Fruit fly (Drosophila melanogaster): Measurements from ENCODE around the gene Aps.

The Aps gene

dm6 chr3L:10927349-10927748 lies 28.4 kb upstream of the Aps start (continued):
- no peak for TF ChIP-seq spab (GFP tag; optimal IDR thresholded peaks at IDR 0.05)
- TF ChIP-seq ss (GFP tag; optimal IDR thresholded peaks at IDR 0.05): no peak
- no peak for TF ChIP-seq CG8119 (GFP tag; IDR thresholded peaks at IDR 0.05)
- TF ChIP-seq CG8632 (GFP tag; optimal IDR thresholded peaks at IDR 0.05): no peak
- TF ChIP-seq CG3032 (tag; optimal IDR thresholded peaks at IDR 0.05): no peak
- TF ChIP-seq CG11294 (GFP tag; IDR thresholded peaks at IDR 0.05): no peak
- no peak for TF ChIP-seq CG6854 (GFP tag; optimal IDR thresholded peaks at IDR 0.05)
- TF ChIP-seq OdsH (GFP tag; optimal IDR thresholded peaks at IDR 0.05): peak; percentile 30
- TF ChIP-seq CG6163 (GFP tag; IDR thresholded peaks at IDR 0.05): no peak
- no peak for TF ChIP-seq Blimp-1 (GFP tag; optimal IDR thresholded peaks at IDR 0.05)
- peak; percentile 82 for TF ChIP-seq Eip78C (GFP tag)
- TF ChIP-seq Lpt (GFP tag; optimal IDR thresholded peaks at IDR 0.05): no peak
- TF ChIP-seq salr (GFP tag; optimal IDR thresholded peaks at IDR 0.05): no peak
- no peak for TF ChIP-seq CG10669 (GFP tag; optimal IDR thresholded peaks at IDR 0.05)
- no peak for TF ChIP-seq dsx (GFP tag; optimal IDR thresholded peaks at IDR 0.05; ENCODE audit: poor library complexity, severe bottlenecking)
- TF ChIP-seq pdm3 (GFP tag; optimal IDR thresholded peaks at IDR 0.05): peak; percentile 15
- TF ChIP-seq topi (GFP tag; optimal IDR thresholded peaks at IDR 0.05): peak; percentile 10

- TF ChIP-seq CG32006 (GFP tag; optimal IDR thresholded peaks at IDR 0.05) (peak; percentile 30), Hr4 (GFP tag; optimal IDR thresholded peaks at IDR 0.05) (no peak)
These were observed 25.8 kb upstream of the Aps start for dm6 chr3L:10924683-10925082.

- TF ChIP-seq Sox14 (GFP tag; optimal IDR thresholded peaks at IDR 0.05): no peak
- TF ChIP-seq pdm3 (GFP tag; optimal IDR thresholded peaks at IDR 0.05): no peak
- TF ChIP-seq Eip75B (GFP tag; optimal IDR thresholded peaks at IDR 0.05): no peak
- peak; percentile 86 for TF ChIP-seq Ets96B (tag; optimal IDR thresholded peaks at IDR 0.05)
- TF ChIP-seq CG8119 (GFP tag; IDR thresholded peaks at IDR 0.05): peak; percentile 76
- peak; percentile 16 for TF ChIP-seq CG6792 (GFP tag; optimal IDR thresholded peaks at IDR 0.05)
- TF ChIP-seq Blimp-1 (GFP tag; optimal IDR thresholded peaks at IDR 0.05): no peak
- TF ChIP-seq ss (GFP tag; optimal IDR thresholded peaks at IDR 0.05): peak; percentile 74 to 79
- peak; percentile 56 for TF ChIP-seq CG4318 (GFP tag; optimal IDR thresholded peaks at IDR 0.05)
- no peak for TF ChIP-seq CG3919 (GFP tag; optimal IDR thresholded peaks at IDR 0.05)
- TF ChIP-seq CG10669 (GFP tag; optimal IDR thresholded peaks at IDR 0.05): peak; percentile 63
- TF ChIP-seq CG3032 (tag; optimal IDR thresholded peaks at IDR 0.05): peak; percentile 84
- no peak for TF ChIP-seq svp (GFP tag)
- peak; percentile 31 for TF ChIP-seq CG8632 (GFP tag; optimal IDR thresholded peaks at IDR 0.05)
- peak; percentile 68 for TF ChIP-seq spab (GFP tag; optimal IDR thresholded peaks at IDR 0.05)
- TF ChIP-seq lz (GFP tag; optimal IDR thresholded peaks at IDR 0.05): no peak
- peak; percentile 77 for TF ChIP-seq CG10631 (GFP tag; optimal IDR thresholded peaks at IDR 0.05)
- peak; percentile 50 for TF ChIP-seq fd59A (GFP tag; optimal IDR thresholded peaks at IDR 0.05)
- TF ChIP-seq CG6808 (GFP tag; optimal IDR thresholded peaks at IDR 0.05): peak; percentile 33
- TF ChIP-seq CG15336 (GFP tag; IDR thresholded peaks at IDR 0.05): peak; percentile 68
- peak; percentile 30 for TF ChIP-seq CG6276 (GFP tag; optimal IDR thresholded peaks at IDR 0.05)
- peak; percentile 76 for TF ChIP-seq CG32006 (GFP tag; optimal IDR thresholded peaks at IDR 0.05)
- no peak for TF ChIP-seq Sox102F (GFP tag; optimal IDR thresholded peaks at IDR 0.05)
- TF ChIP-seq net (GFP tag; optimal IDR thresholded peaks at IDR 0.05): peak; percentile 14
- peak; percentile 51 for TF ChIP-seq OdsH (GFP tag; optimal IDR thresholded peaks at IDR 0.05)
- TF ChIP-seq CG1621 (tag; optimal IDR thresholded peaks at IDR 0.05): peak; percentile 21
- TF ChIP-seq CG16779 (tag; optimal IDR thresholded peaks at IDR 0.05): peak; percentile 3
- peak in 1 of 2 experiments; percentile 46 for TF ChIP-seq salr (GFP tag; optimal IDR thresholded peaks at IDR 0.05)
- peak; percentile 88 for TF ChIP-seq Eip78C (GFP tag)
- TF ChIP-seq CG34406 (GFP tag; optimal IDR thresholded peaks at IDR 0.05): peak; percentile 45
- TF ChIP-seq achi (GFP tag; optimal IDR thresholded peaks at IDR 0.05): peak; percentile 49
- TF ChIP-seq dsx (GFP tag; optimal IDR thresholded peaks at IDR 0.05; ENCODE audit: poor library complexity, severe bottlenecking): peak; percentile 85
- peak; percentile 30 for TF ChIP-seq acj6 (GFP tag; optimal IDR thresholded peaks at IDR 0.05)
These were observed 24.1 kb upstream of the Aps start for dm6 chr3L:10922973-10923372.

All from whole organism, prepupa.